In genomic region chr4:855074-855473, dm6 we compare ENCODE assay signal across 2 fruit fly cellular contexts.
TF ChIP-seq lines count a peak whose summit lies in the region.

No protein-coding gene starts in this region.

- no peak for TF ChIP-seq CTCF in whole organism, embryonic (GFP tag; optimal IDR thresholded peaks at IDR 0.05; lab: Kevin White, UChicago)

TF ChIP-seq in whole organism, adult, 20 proteins besides CTCF, POLR2A, EP300 and RAD21:
- TF ChIP-seq kay (GFP tag; lab: Kevin White, UChicago; ENCODE audit: borderline replicate concordance): peak; percentile 24
- no peak for TF ChIP-seq ovo (GFP tag; optimal IDR thresholded peaks at IDR 0.05; lab: Kevin White, UChicago)

TF ChIP-seq in whole organism, embryonic, 481 proteins besides CTCF, POLR2A, EP300 and RAD21:
- 0 out of 3 replicates have a peak, but pooled peaks have one; percentile 28 for TF ChIP-seq CG2199 (GFP tag; IDR thresholded peaks at IDR 0.05; lab: Robert Waterston, UW)
- TF ChIP-seq Pdp1 (GFP tag; optimal IDR thresholded peaks at IDR 0.05; lab: Kevin White, UChicago): no peak
- TF ChIP-seq CG30020 (tag; optimal IDR thresholded peaks at IDR 0.05; lab: Kevin White, UChicago): peak; percentile 72
- TF ChIP-seq CG2116 (GFP tag; optimal IDR thresholded peaks at IDR 0.05; lab: Kevin White, UChicago): peak; percentile 73
- TF ChIP-seq stwl (tag; optimal IDR thresholded peaks at IDR 0.05; lab: Kevin White, UChicago): peak; percentile 6

Comparison
In these comparisons a context has a peak if more than half of its experiments do, and no peak if none do; other contexts are left out.
1. Of the 1 proteins assayed by ChIP-seq in both whole organism, embryonic and whole organism, adult: peak only in whole organism, embryonic: none; only in whole organism, adult: kay; in both: none; in neither: 0.